Fruit fly (Drosophila melanogaster) whole organism, embryonic: ENCODE data around the gene Cpr11B.

Experiments
- C15 ChIP-seq: fragments of 200-800 bp; sonication (Bioruptor generic); IDR thresholded peaks from 3 replicates; pipeline ENCODE4 v1.3.6; 2022; ENCODE audit warnings: missing biosample characterization, missing genetic modification characterization
- CG10654 ChIP-seq: fragments of 200-800 bp; sonication (Bioruptor generic); optimal IDR thresholded peaks from 2 replicates; lab custom pipeline; 2016; ENCODE audit warnings: missing biosample characterization, missing genetic modification characterization
- CG12744 ChIP-seq: fragments of 200-800 bp; sonication (Bioruptor generic); optimal IDR thresholded peaks from 2 replicates; lab custom pipeline; 2016; ENCODE audit warnings: missing biosample characterization, missing genetic modification characterization
- CG14710 ChIP-seq: fragments of 200-800 bp; sonication (Bioruptor generic); optimal IDR thresholded peaks from 3 replicates; lab custom pipeline; 2019; ENCODE audit warnings: missing biosample characterization, mild to moderate bottlenecking, missing genetic modification characterization, moderate library complexity
- CG15269 ChIP-seq: fragments of 200-800 bp; sonication (Bioruptor generic); optimal IDR thresholded peaks from 2 replicates; lab custom pipeline; 2018; ENCODE audit warnings: missing biosample characterization, mild to moderate bottlenecking, missing genetic modification characterization, moderate library complexity
- CG17385 ChIP-seq: fragments of 200-800 bp; sonication (Bioruptor generic); optimal IDR thresholded peaks from 3 replicates; lab custom pipeline; 2018; ENCODE audit warnings: missing biosample characterization, mild to moderate bottlenecking, missing genetic modification characterization
- CG17829 ChIP-seq: fragments of 200-800 bp; optimal IDR thresholded peaks from 2 replicates; lab custom pipeline; 2019; ENCODE audit warnings: missing biosample characterization, mild to moderate bottlenecking, missing genetic modification characterization, moderate library complexity
- CG30403 ChIP-seq: fragments of 200-800 bp; sonication (Bioruptor generic); optimal IDR thresholded peaks from 3 replicates; lab custom pipeline; 2016; ENCODE audit warnings: missing biosample characterization, missing genetic modification characterization
- CG31388 ChIP-seq: fragments of 200-800 bp; sonication (Bioruptor generic); optimal IDR thresholded peaks from 2 replicates; lab custom pipeline; 2016; ENCODE audit warnings: missing biosample characterization, missing genetic modification characterization
- CG32767 ChIP-seq: fragments of 200-800 bp; sonication (Bioruptor generic); IDR thresholded peaks from 2 replicates; pipeline ENCODE4 v1.3.6; 2022; ENCODE audit warnings: missing biosample characterization, missing genetic modification characterization
- CG34422 ChIP-seq: fragments of 200-800 bp; sonication (Bioruptor generic); IDR thresholded peaks from 3 replicates; pipeline ENCODE4 v1.3.6; 2022; ENCODE audit warnings: missing biosample characterization, missing genetic modification characterization
- CG4282 ChIP-seq: fragments of 200-800 bp; sonication (Bioruptor generic); optimal IDR thresholded peaks from 2 replicates; lab custom pipeline; 2016; ENCODE audit warnings: missing biosample characterization, missing genetic modification characterization
- CG4424 ChIP-seq: fragments of 200-800 bp; sonication (Bioruptor generic); optimal IDR thresholded peaks from 3 replicates; lab custom pipeline; 2016; ENCODE audit warnings: missing biosample characterization, missing genetic modification characterization
- CG4617 ChIP-seq: fragments of 200-800 bp; sonication (Bioruptor generic); optimal IDR thresholded peaks from 3 replicates; lab custom pipeline; 2016; ENCODE audit warnings: missing biosample characterization, missing genetic modification characterization, borderline replicate concordance
- CG6791 ChIP-seq: fragments of 200-800 bp; sonication (Bioruptor generic); IDR thresholded peaks from 3 replicates; pipeline ENCODE4 v1.3.6; 2022; ENCODE audit warnings: missing biosample characterization, missing genetic modification characterization; ENCODE audit not compliant: partially characterized antibody
- CG6813 ChIP-seq: fragments of 200-800 bp; sonication (Bioruptor generic); optimal IDR thresholded peaks from 2 replicates; lab custom pipeline; 2017; ENCODE audit warnings: missing biosample characterization, missing genetic modification characterization, mild to moderate bottlenecking, moderate library complexity, missing genetic modification reagents
- CG9727 ChIP-seq: fragments of 200-800 bp; sonication (Bioruptor generic); optimal IDR thresholded peaks from 3 replicates; lab custom pipeline; 2017; ENCODE audit warnings: missing biosample characterization, mild to moderate bottlenecking, missing genetic modification characterization
- D ChIP-seq, 2 experiments: fragments of 200-800 bp in 1 of 2; fragments of >200 bp in 1 of 2; sonication (Bioruptor generic) in 1 of 2; optimal IDR thresholded peaks; 2 replicates in 1 of 2; 3 replicates in 1 of 2; lab custom pipeline; 2017; ENCODE audit warnings: mild to moderate bottlenecking in 1 of 2, missing biosample characterization in 1 of 2, missing genetic modification characterization in 1 of 2, missing genetic modification reagents in 1 of 2
- D19B ChIP-seq: fragments of 200-800 bp; sonication (Bioruptor generic); optimal IDR thresholded peaks from 2 replicates; lab custom pipeline; 2017; ENCODE audit warnings: missing biosample characterization, mild to moderate bottlenecking, missing genetic modification characterization
- GATAe ChIP-seq: fragments of 200-800 bp; sonication (Bioruptor generic); conservative IDR thresholded peaks from 2 replicates; pipeline ENCODE4 v1.3.6; 2022; ENCODE audit warnings: missing biosample characterization, missing genetic modification characterization
- HLH3B ChIP-seq: fragments of 200-800 bp; sonication (Bioruptor generic); IDR thresholded peaks from 2 replicates; pipeline ENCODE4 v1.3.6; 2022; ENCODE audit warnings: missing biosample characterization, missing genetic modification characterization
- Hmr ChIP-seq: fragments of 200-800 bp; sonication (Bioruptor generic); optimal IDR thresholded peaks from 3 replicates; lab custom pipeline; 2017; ENCODE audit warnings: mild to moderate bottlenecking, missing biosample characterization, missing genetic modification reagents, missing genetic modification characterization
- MTF-1 ChIP-seq: fragments of 200-800 bp; sonication (Bioruptor generic); optimal IDR thresholded peaks from 2 replicates; lab custom pipeline; 2018; ENCODE audit warnings: missing biosample characterization, mild to moderate bottlenecking, missing genetic modification characterization, borderline replicate concordance
- Max ChIP-seq: fragments of 200-800 bp; sonication (Bioruptor generic); optimal IDR thresholded peaks from 2 replicates; lab custom pipeline; 2016; ENCODE audit warnings: missing biosample characterization, mild to moderate bottlenecking, missing genetic modification characterization
- Meics ChIP-seq: fragments of 200-800 bp; sonication (Bioruptor generic); optimal IDR thresholded peaks from 2 replicates; lab custom pipeline; 2017; ENCODE audit warnings: missing biosample characterization, mild to moderate bottlenecking, missing genetic modification characterization
- Mes4 ChIP-seq: fragments of 200-800 bp; sonication (Bioruptor generic); optimal IDR thresholded peaks from 2 replicates; lab custom pipeline; 2016; ENCODE audit warnings: missing biosample characterization, missing genetic modification characterization
- Opbp ChIP-seq: fragments of 200-800 bp; sonication (Bioruptor generic); IDR thresholded peaks from 3 replicates; pipeline ENCODE4 v1.3.6; 2022; ENCODE audit warnings: missing biosample characterization, missing genetic modification characterization; ENCODE audit not compliant: partially characterized antibody
- Rfx ChIP-seq: fragments of 200-800 bp; sonication (Bioruptor generic); IDR thresholded peaks from 2 replicates; pipeline ENCODE4 v1.3.6; 2022; ENCODE audit warnings: missing biosample characterization, missing genetic modification characterization
- Vsx1 ChIP-seq: fragments of 200-800 bp; sonication (Bioruptor generic); optimal IDR thresholded peaks from 2 replicates; lab custom pipeline; 2017; ENCODE audit warnings: missing biosample characterization, mild to moderate bottlenecking, missing genetic modification characterization, missing genetic modification reagents
- al ChIP-seq: fragments of 200-800 bp; sonication (Bioruptor generic); IDR thresholded peaks from 2 replicates; pipeline ENCODE4 v1.3.6; 2022; ENCODE audit warnings: missing biosample characterization, missing genetic modification characterization
- az2 ChIP-seq: fragments of 200-800 bp; sonication (Bioruptor generic); optimal IDR thresholded peaks from 3 replicates; lab custom pipeline; 2016; ENCODE audit warnings: missing biosample characterization, missing genetic modification characterization
- bsh ChIP-seq, 2 experiments: fragments of 200-800 bp; sonication (Bioruptor generic); optimal IDR thresholded peaks; 2 replicates each; lab custom pipeline; 2017 to 2018; ENCODE audit warnings: mild to moderate bottlenecking in 2 of 2, missing biosample characterization in 2 of 2, missing genetic modification characterization in 2 of 2, moderate library complexity in 1 of 2
- dati ChIP-seq: fragments of 200-800 bp; sonication (Bioruptor generic); IDR thresholded peaks from 2 replicates; pipeline ENCODE4 v1.3.6; 2022; ENCODE audit warnings: missing biosample characterization, missing genetic modification characterization
- dm ChIP-seq: fragments of 200-800 bp; sonication (Bioruptor generic); optimal IDR thresholded peaks from 3 replicates; lab custom pipeline; 2016; ENCODE audit warnings: missing biosample characterization, missing genetic modification characterization
- ems ChIP-seq: fragments of 200-800 bp; sonication (Bioruptor generic); optimal IDR thresholded peaks from 3 replicates; lab custom pipeline; 2016; ENCODE audit warnings: missing biosample characterization, missing genetic modification characterization
- gcm ChIP-seq: fragments of 200-800 bp; sonication (Bioruptor generic); optimal IDR thresholded peaks from 2 replicates; lab custom pipeline; 2019; ENCODE audit warnings: missing biosample characterization, mild to moderate bottlenecking, missing genetic modification characterization, moderate library complexity
- gro ChIP-seq: fragments of 200-800 bp; sonication (Bioruptor generic); optimal IDR thresholded peaks from 2 replicates; lab custom pipeline; 2016; ENCODE audit warnings: missing biosample characterization, missing genetic modification characterization
- gt ChIP-seq: fragments of 200-800 bp; sonication (Bioruptor generic); IDR thresholded peaks from 2 replicates; pipeline ENCODE4 v1.3.6; 2022; ENCODE audit warnings: missing biosample characterization, missing genetic modification characterization
- ham ChIP-seq: fragments of 200-800 bp; sonication (Bioruptor generic); IDR thresholded peaks from 2 replicates; pipeline ENCODE4 v1.3.6; 2022; ENCODE audit warnings: missing biosample characterization, missing genetic modification characterization
- maf-S ChIP-seq: fragments of 200-800 bp; sonication (Bioruptor generic); optimal IDR thresholded peaks from 2 replicates; lab custom pipeline; 2016; ENCODE audit warnings: missing biosample characterization, missing genetic modification characterization
- oc ChIP-seq: fragments of 200-800 bp; sonication (Bioruptor generic); optimal IDR thresholded peaks from 2 replicates; lab custom pipeline; 2018; ENCODE audit warnings: missing biosample characterization, mild to moderate bottlenecking, missing genetic modification characterization, moderate library complexity
- prd ChIP-seq, 3 experiments: fragments of >200 bp in 2 of 3; fragments of 200-800 bp in 1 of 3; sonication (Bioruptor generic) in 1 of 3; optimal IDR thresholded peaks in 2 of 3; IDR thresholded peaks in 1 of 3; 2 replicates in 2 of 3; 3 replicates in 1 of 3; pipeline versions ENCODE4 v1.3.6 to Lab custom; 2017 to 2022; ENCODE audit warnings: missing biosample characterization in 1 of 3, missing genetic modification characterization in 1 of 3
- pum ChIP-seq: fragments of 200-800 bp; sonication (Bioruptor generic); optimal IDR thresholded peaks from 2 replicates; lab custom pipeline; 2016; ENCODE audit warnings: missing biosample characterization, missing genetic modification characterization
- salm ChIP-seq: fragments of 200-800 bp; sonication (Bioruptor generic); optimal IDR thresholded peaks from 2 replicates; lab custom pipeline; 2018; ENCODE audit warnings: missing biosample characterization, mild to moderate bottlenecking, missing genetic modification characterization
- sens-2 ChIP-seq: fragments of 200-800 bp; sonication (Bioruptor generic); IDR thresholded peaks from 2 replicates; pipeline ENCODE4 v1.3.6; 2022; ENCODE audit warnings: missing biosample characterization, missing genetic modification characterization
- stwl ChIP-seq: fragments of 200-800 bp; sonication (Bioruptor generic); optimal IDR thresholded peaks from 3 replicates; lab custom pipeline; 2018; ENCODE audit warnings: missing biosample characterization, mild to moderate bottlenecking, missing genetic modification characterization, moderate library complexity
- tgo ChIP-seq: fragments of 200-800 bp; sonication (Bioruptor generic); IDR thresholded peaks from 3 replicates; pipeline ENCODE4 v1.3.6; 2022; ENCODE audit warnings: missing biosample characterization, missing genetic modification characterization

Cpr11B gene

dm6 chrX:12510750-12511649 is 41.9 kb upstream of the Cpr11B start (continued):
- TF ChIP-seq CG6791 (no peak), Opbp (GFP tag; lab: Robert Waterston, UW) (no peak), bsh (GFP tag; optimal IDR thresholded peaks at IDR 0.05; lab: Kevin White, UChicago) (peak; percentile 72 to 94), gro (no peak), ham (GFP tag; lab: Robert Waterston, UW) (no peak), dati (GFP tag; lab: Robert Waterston, UW) (no peak), prd (optimal IDR thresholded peaks at IDR 0.05; lab: Kevin White, UChicago) (no peak), prd (GFP tag; IDR thresholded peaks at IDR 0.05; lab: Robert Waterston, UW) (peak; percentile 77), maf-S (GFP tag; lab: Kevin White, UChicago) (peak; percentile 48), CG9727 (GFP tag; lab: Kevin White, UChicago) (peak; percentile 85), sens-2 (GFP tag; lab: Robert Waterston, UW) (peak; percentile 67; the same call in 1 of the 2 replicates), Max (peak; percentile 42), CG4282 (GFP tag; lab: Kevin White, UChicago) (no peak), salm (tag; lab: Kevin White, UChicago) (peak; percentile 52), CG6813 (GFP tag; lab: Kevin White, UChicago) (peak; percentile 55), CG31388 (GFP tag; lab: Kevin White, UChicago) (peak; percentile 44), pum (GFP tag; lab: Kevin White, UChicago) (peak; percentile 64), Vsx1 (GFP tag; lab: Kevin White, UChicago) (peak; percentile 48), ems (GFP tag; lab: Kevin White, UChicago) (peak; percentile 40), az2 (GFP tag; lab: Kevin White, UChicago) (peak; percentile 84), CG4617 (GFP tag; lab: Kevin White, UChicago) (peak; percentile 53), Meics (GFP tag; lab: Kevin White, UChicago) (peak; percentile 31), CG32767 (GFP tag; lab: Robert Waterston, UW) (peak; percentile 70), al (GFP tag; lab: Robert Waterston, UW) (0 out of 2 replicates have a peak, but pooled peaks have one; percentile 37), CG34422 (GFP tag; lab: Robert Waterston, UW) (peak; percentile 71; the same call in 2 of the 3 replicates), D19B (GFP tag; lab: Kevin White, UChicago) (peak; percentile 62), D (optimal IDR thresholded peaks at IDR 0.05; lab: Kevin White, UChicago) (no peak), D (GFP tag; optimal IDR thresholded peaks at IDR 0.05; lab: Kevin White, UChicago) (peak; percentile 83), CG14710 (tag; lab: Kevin White, UChicago) (peak; percentile 88), GATAe (GFP tag; lab: Robert Waterston, UW) (no peak), dm (GFP tag; lab: Kevin White, UChicago) (peak; percentile 60), MTF-1 (GFP tag; lab: Kevin White, UChicago) (peak; percentile 60), gt (GFP tag; lab: Robert Waterston, UW) (no peak), CG15269 (tag; lab: Kevin White, UChicago) (peak; percentile 71), stwl (peak; percentile 41), HLH3B (GFP tag; lab: Robert Waterston, UW) (peak; percentile 81), Rfx (peak; percentile 72), gcm (GFP tag; lab: Kevin White, UChicago) (peak; percentile 80), tgo (peak; percentile 62), CG4424 (peak; percentile 87), CG17385 (GFP tag; lab: Kevin White, UChicago) (peak; percentile 70), oc (tag; lab: Kevin White, UChicago) (peak; percentile 84), CG10654 (GFP tag; lab: Kevin White, UChicago) (peak; percentile 76), Hmr (GFP tag; lab: Kevin White, UChicago) (peak; percentile 51), Mes4 (GFP tag; lab: Kevin White, UChicago) (peak; percentile 50), C15 (0 out of 3 replicates have a peak, but pooled peaks have one; percentile 55), CG30403 (GFP tag; lab: Kevin White, UChicago) (peak; percentile 79), CG12744 (peak; percentile 31), CG17829 (peak; percentile 69)
